Worm (Caenorhabditis elegans): ENCODE data around the gene ZK1248.19.

ce11 chrII:5829940-5830424 is 9.2 kb downstream of the ZK1248.19 start, which contains the start of gene col-74:
- TF ChIP-seq hnd-1 (tag; optimal IDR thresholded peaks at IDR 0.05) (no peak), ama-1 (optimal IDR thresholded peaks at IDR 0.05) (no peak), sea-1 (GFP tag; conservative IDR thresholded peaks at IDR 0.05) (no peak), F13C5.2 (tag; optimal IDR thresholded peaks at IDR 0.05) (no peak), tra-4 (tag; optimal IDR thresholded peaks at IDR 0.05) (no peak)

Measured in whole organism, early embryonic.